Fruit fly (Drosophila melanogaster) whole organism, embryonic: ENCODE results near the gene Lcp65Aa.
A peak's percentile ranks its signal among the peaks of the same experiment; 100 is the strongest.

Experiments used
- Aef1 ChIP-seq: fragments of 200-800 bp; sonication (Bioruptor generic); IDR thresholded peaks from 3 replicates; pipeline ENCODE4 v1.3.6; 2022; ENCODE audit warnings: missing biosample characterization, missing genetic modification characterization
- B-H2 ChIP-seq: fragments of 200-800 bp; sonication (Bioruptor generic); optimal IDR thresholded peaks from 2 replicates; lab custom pipeline; 2018; ENCODE audit warnings: missing biosample characterization, mild to moderate bottlenecking, missing genetic modification characterization
- Bgb ChIP-seq: fragments of 200-800 bp; sonication (Bioruptor generic); IDR thresholded peaks from 2 replicates; pipeline ENCODE4 v1.3.6; 2022; ENCODE audit warnings: missing biosample characterization, missing genetic modification characterization; ENCODE audit not compliant: partially characterized antibody
- C15 ChIP-seq: fragments of 200-800 bp; sonication (Bioruptor generic); IDR thresholded peaks from 3 replicates; pipeline ENCODE4 v1.3.6; 2022; ENCODE audit warnings: missing biosample characterization, missing genetic modification characterization
- CG11695 ChIP-seq: fragments of 200-800 bp; sonication (Bioruptor generic); IDR thresholded peaks from 3 replicates; pipeline ENCODE4 v1.3.6; 2022; ENCODE audit warnings: missing biosample characterization, missing genetic modification characterization
- CG12219 ChIP-seq: fragments of 200-800 bp; sonication (Bioruptor generic); optimal IDR thresholded peaks from 3 replicates; lab custom pipeline; 2018; ENCODE audit warnings: missing biosample characterization, mild to moderate bottlenecking, missing genetic modification characterization
- CG13624 ChIP-seq: fragments of 200-800 bp; sonication (Bioruptor generic); optimal IDR thresholded peaks from 2 replicates; lab custom pipeline; 2016; ENCODE audit warnings: missing biosample characterization, missing genetic modification characterization
- CG14014 ChIP-seq: fragments of 200-800 bp; sonication (Bioruptor generic); IDR thresholded peaks from 2 replicates; pipeline ENCODE4 v1.3.6; 2022; ENCODE audit warnings: missing biosample characterization, missing genetic modification characterization
- CG14965 ChIP-seq: fragments of 200-800 bp; sonication (Bioruptor generic); optimal IDR thresholded peaks from 2 replicates; lab custom pipeline; 2016; ENCODE audit warnings: missing biosample characterization, missing genetic modification characterization, borderline replicate concordance
- CG15073 ChIP-seq: fragments of 200-800 bp; sonication (Bioruptor generic); optimal IDR thresholded peaks from 2 replicates; lab custom pipeline; 2016; ENCODE audit warnings: missing biosample characterization, missing genetic modification characterization
- CG15479 ChIP-seq: fragments of 200-800 bp; sonication (Bioruptor generic); optimal IDR thresholded peaks from 3 replicates; lab custom pipeline; 2019; ENCODE audit warnings: missing biosample characterization, mild to moderate bottlenecking, missing genetic modification characterization, moderate library complexity
- CG16815 ChIP-seq: fragments of 200-800 bp; sonication (Bioruptor generic); optimal IDR thresholded peaks from 3 replicates; lab custom pipeline; 2017; ENCODE audit warnings: missing biosample characterization, mild to moderate bottlenecking, missing genetic modification characterization
- CG16863 ChIP-seq: fragments of 200-800 bp; sonication (Bioruptor generic); optimal IDR thresholded peaks from 3 replicates; lab custom pipeline; 2016; ENCODE audit warnings: missing biosample characterization, missing genetic modification characterization
- CG17186 ChIP-seq: fragments of 200-800 bp; sonication (Bioruptor generic); optimal IDR thresholded peaks from 3 replicates; lab custom pipeline; 2017; ENCODE audit warnings: missing biosample characterization, missing genetic modification reagents, missing genetic modification characterization
- CG2116 ChIP-seq: fragments of 200-800 bp; sonication (Bioruptor generic); optimal IDR thresholded peaks from 3 replicates; lab custom pipeline; 2018; ENCODE audit warnings: missing biosample characterization, mild to moderate bottlenecking, missing genetic modification characterization
- CG3995 ChIP-seq: fragments of 200-800 bp; sonication (Bioruptor generic); optimal IDR thresholded peaks from 3 replicates; lab custom pipeline; 2016; ENCODE audit warnings: missing biosample characterization, missing genetic modification characterization
- CG7963 ChIP-seq: fragments of 200-800 bp; sonication (Bioruptor generic); IDR thresholded peaks from 3 replicates; pipeline ENCODE4 v1.3.6; 2022; ENCODE audit warnings: missing biosample characterization, missing genetic modification characterization; ENCODE audit not compliant: partially characterized antibody
- CG9797 ChIP-seq: fragments of 200-800 bp; sonication (Bioruptor generic); optimal IDR thresholded peaks from 3 replicates; lab custom pipeline; 2018; ENCODE audit warnings: missing biosample characterization, mild to moderate bottlenecking, missing genetic modification characterization
- Doc2 ChIP-seq: fragments of 200-800 bp; sonication (Bioruptor generic); IDR thresholded peaks from 2 replicates; pipeline ENCODE4 v1.3.6; 2022; ENCODE audit warnings: missing biosample characterization, missing genetic modification characterization
- Drgx ChIP-seq: fragments of 200-800 bp; sonication (Bioruptor generic); IDR thresholded peaks from 2 replicates; pipeline ENCODE4 v1.3.6; 2022; ENCODE audit warnings: missing biosample characterization, missing genetic modification characterization
- Eip74EF ChIP-seq, 2 experiments: fragments of 200-800 bp in 1 of 2; fragments of >200 bp in 1 of 2; sonication (Bioruptor generic) in 1 of 2; optimal IDR thresholded peaks; 2 replicates each; lab custom pipeline; 2017 to 2019; ENCODE audit warnings: missing biosample characterization in 2 of 2, missing genetic modification characterization in 2 of 2, mild to moderate bottlenecking in 1 of 2, moderate library complexity in 1 of 2
- HmgZ ChIP-seq: fragments of 200-800 bp; sonication (Bioruptor generic); optimal IDR thresholded peaks from 2 replicates; lab custom pipeline; 2018; ENCODE audit warnings: missing biosample characterization, mild to moderate bottlenecking, missing genetic modification characterization
- Hmx ChIP-seq: fragments of 200-800 bp; sonication (Bioruptor generic); optimal IDR thresholded peaks from 2 replicates; lab custom pipeline; 2016; ENCODE audit warnings: missing biosample characterization, missing genetic modification characterization
- MTF-1 ChIP-seq: fragments of 200-800 bp; sonication (Bioruptor generic); optimal IDR thresholded peaks from 2 replicates; lab custom pipeline; 2018; ENCODE audit warnings: missing biosample characterization, mild to moderate bottlenecking, missing genetic modification characterization, borderline replicate concordance
- Mad ChIP-seq: fragments of 200-800 bp; sonication (Bioruptor generic); optimal IDR thresholded peaks from 2 replicates; lab custom pipeline; 2016; ENCODE audit warnings: missing biosample characterization, missing genetic modification characterization
- Med ChIP-seq: fragments of 200-800 bp; sonication (Bioruptor generic); peaks from one replicate; lab custom pipeline; 2016; ENCODE audit warnings: missing biosample characterization, missing genetic modification characterization, mild to moderate bottlenecking, inconsistent platforms, moderate library complexity
- Sin3A ChIP-seq: fragments of >200 bp; optimal IDR thresholded peaks from 2 replicates; lab custom pipeline; 2018
- Sox100B ChIP-seq: fragments of 200-800 bp; sonication (Bioruptor generic); optimal IDR thresholded peaks from 3 replicates; lab custom pipeline; 2018; ENCODE audit warnings: missing biosample characterization, mild to moderate bottlenecking, missing genetic modification characterization
- Sry-β ChIP-seq: fragments of 200-800 bp; sonication (Bioruptor generic); optimal IDR thresholded peaks from 2 replicates; lab custom pipeline; 2018; ENCODE audit warnings: missing biosample characterization, mild to moderate bottlenecking, missing genetic modification characterization, moderate library complexity
- Vsx1 ChIP-seq: fragments of 200-800 bp; sonication (Bioruptor generic); optimal IDR thresholded peaks from 2 replicates; lab custom pipeline; 2017; ENCODE audit warnings: missing biosample characterization, mild to moderate bottlenecking, missing genetic modification characterization, missing genetic modification reagents
- caup ChIP-seq: fragments of 200-800 bp; sonication (Bioruptor generic); optimal IDR thresholded peaks from 3 replicates; lab custom pipeline; 2017; ENCODE audit warnings: missing biosample characterization, mild to moderate bottlenecking, missing genetic modification characterization, moderate library complexity; ENCODE audit not compliant: severe bottlenecking
- crp ChIP-seq, 2 experiments: fragments of 200-800 bp; sonication (Bioruptor generic); optimal IDR thresholded peaks; 2 replicates in 1 of 2; 3 replicates in 1 of 2; lab custom pipeline; 2017; ENCODE audit warnings: missing biosample characterization in 2 of 2, missing genetic modification characterization in 2 of 2, mild to moderate bottlenecking in 1 of 2, moderate library complexity in 1 of 2
- danr ChIP-seq: fragments of 200-800 bp; sonication (Bioruptor generic); IDR thresholded peaks from 2 replicates; pipeline ENCODE4 v1.3.6; 2022; ENCODE audit warnings: missing biosample characterization, missing genetic modification characterization
- fd96Cb ChIP-seq: fragments of 200-800 bp; sonication (Bioruptor generic); optimal IDR thresholded peaks from 2 replicates; lab custom pipeline; 2018; ENCODE audit warnings: missing biosample characterization, mild to moderate bottlenecking, missing genetic modification characterization, moderate library complexity
- kay ChIP-seq: fragments of 200-800 bp; sonication (Bioruptor generic); optimal IDR thresholded peaks from 2 replicates; lab custom pipeline; 2016; ENCODE audit warnings: missing biosample characterization, missing genetic modification characterization
- lov ChIP-seq, 2 experiments: fragments of 200-800 bp in 1 of 2; fragments of >200 bp in 1 of 2; sonication (Bioruptor generic) in 1 of 2; IDR thresholded peaks in 1 of 2; optimal IDR thresholded peaks in 1 of 2; 2 replicates in 1 of 2; 3 replicates in 1 of 2; pipeline versions ENCODE4 v1.3.6 to Lab custom; 2017 to 2022; ENCODE audit warnings: missing biosample characterization in 1 of 2, missing genetic modification characterization in 1 of 2
- maf-S ChIP-seq: fragments of 200-800 bp; sonication (Bioruptor generic); optimal IDR thresholded peaks from 2 replicates; lab custom pipeline; 2016; ENCODE audit warnings: missing biosample characterization, missing genetic modification characterization
- mld ChIP-seq: fragments of 200-800 bp; sonication (Bioruptor generic); IDR thresholded peaks from 3 replicates; pipeline ENCODE4 v1.3.6; 2022; ENCODE audit warnings: missing biosample characterization, missing genetic modification characterization; ENCODE audit not compliant: partially characterized antibody
- p53 ChIP-seq: fragments of 200-800 bp; sonication (Bioruptor generic); optimal IDR thresholded peaks from 2 replicates; lab custom pipeline; 2016; ENCODE audit warnings: missing biosample characterization, missing genetic modification characterization
- ranshi ChIP-seq: fragments of 200-800 bp; sonication (Bioruptor generic); IDR thresholded peaks from 2 replicates; pipeline ENCODE4 v1.3.6; 2022; ENCODE audit warnings: missing biosample characterization, missing genetic modification characterization
- stc ChIP-seq: fragments of 200-800 bp; sonication (Bioruptor generic); IDR thresholded peaks from 2 replicates; pipeline ENCODE4 v1.3.6; 2022; ENCODE audit warnings: missing biosample characterization, missing genetic modification characterization
- sug ChIP-seq: fragments of 200-800 bp; optimal IDR thresholded peaks from 2 replicates; lab custom pipeline; 2019; ENCODE audit warnings: missing biosample characterization, mild to moderate bottlenecking, missing genetic modification characterization, moderate library complexity
- tap ChIP-seq: fragments of 200-800 bp; optimal IDR thresholded peaks from 3 replicates; lab custom pipeline; 2019; ENCODE audit warnings: missing biosample characterization, mild to moderate bottlenecking, missing genetic modification characterization, moderate library complexity
- zen ChIP-seq: fragments of 200-800 bp; sonication (Bioruptor generic); optimal IDR thresholded peaks from 3 replicates; lab custom pipeline; 2018; ENCODE audit warnings: missing biosample characterization, mild to moderate bottlenecking, missing genetic modification characterization, moderate library complexity

Lcp65Aa gene

DNA sequence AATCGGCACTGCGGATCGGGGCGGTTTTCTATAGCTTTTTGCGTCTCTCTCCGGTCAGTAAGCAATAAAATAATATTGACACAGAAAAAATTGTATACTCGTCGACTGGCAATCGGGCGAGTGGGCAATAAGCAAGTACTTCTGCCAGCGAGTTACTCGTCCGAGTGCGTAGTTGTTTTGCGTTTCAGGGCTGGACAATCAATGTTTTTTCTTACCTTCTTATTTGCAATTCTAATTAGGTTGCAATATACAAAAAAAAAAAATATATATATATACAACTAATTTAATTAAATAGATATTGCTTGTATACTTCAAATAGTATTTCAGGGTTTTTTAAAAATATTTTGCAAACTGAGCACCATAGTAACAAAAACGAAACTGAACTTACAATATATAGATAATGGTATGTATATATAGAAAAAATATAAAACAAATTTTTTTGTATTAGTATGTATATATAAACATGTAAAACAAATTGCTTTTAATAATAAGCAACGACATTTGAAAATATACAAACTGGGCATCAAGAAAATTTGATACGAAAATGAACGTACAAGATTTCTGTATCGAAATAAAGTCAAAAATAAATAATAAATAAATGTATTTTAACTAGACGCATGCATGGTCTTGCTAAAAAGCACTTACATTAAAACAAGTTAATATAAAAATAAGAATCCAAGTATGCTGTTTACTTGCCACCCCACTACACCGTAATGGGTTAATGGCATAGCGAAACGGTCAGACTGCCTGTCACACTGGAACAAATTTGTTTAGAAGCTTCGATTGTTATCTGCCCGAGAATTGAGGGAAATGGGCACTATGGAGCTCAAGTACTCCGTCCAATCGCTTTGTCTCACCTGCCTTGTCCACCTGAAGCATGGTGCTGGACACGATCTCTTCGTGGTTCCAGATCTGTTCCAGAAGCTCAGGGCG lies 38.2 kb downstream of the Lcp65Aa start, which contains the start of the genes D19A and CG7386 (continued):
- TF ChIP-seq CG16815 (GFP tag; lab: Kevin White, UChicago), result peak; percentile 12
- TF ChIP-seq Sin3A (lab: Kevin White, UChicago), result no peak
- no peak for TF ChIP-seq Eip74EF (GFP tag; optimal IDR thresholded peaks at IDR 0.05; lab: Kevin White, UChicago)
- peak; percentile 8 for TF ChIP-seq MTF-1 (GFP tag; lab: Kevin White, UChicago)
- no peak for TF ChIP-seq CG3995 (GFP tag; lab: Kevin White, UChicago)
- no peak for TF ChIP-seq crp (GFP tag; optimal IDR thresholded peaks at IDR 0.05; lab: Kevin White, UChicago)
- no peak for TF ChIP-seq CG7963
- TF ChIP-seq Aef1 (GFP tag; lab: Robert Waterston, UW), result peak; percentile 45
- TF ChIP-seq sug (tag; lab: Kevin White, UChicago), result peak; percentile 25
- TF ChIP-seq Doc2, result no peak
- peak; percentile 3 for TF ChIP-seq zen (tag; lab: Kevin White, UChicago)
- TF ChIP-seq HmgZ, result peak; percentile 46

DNA sequence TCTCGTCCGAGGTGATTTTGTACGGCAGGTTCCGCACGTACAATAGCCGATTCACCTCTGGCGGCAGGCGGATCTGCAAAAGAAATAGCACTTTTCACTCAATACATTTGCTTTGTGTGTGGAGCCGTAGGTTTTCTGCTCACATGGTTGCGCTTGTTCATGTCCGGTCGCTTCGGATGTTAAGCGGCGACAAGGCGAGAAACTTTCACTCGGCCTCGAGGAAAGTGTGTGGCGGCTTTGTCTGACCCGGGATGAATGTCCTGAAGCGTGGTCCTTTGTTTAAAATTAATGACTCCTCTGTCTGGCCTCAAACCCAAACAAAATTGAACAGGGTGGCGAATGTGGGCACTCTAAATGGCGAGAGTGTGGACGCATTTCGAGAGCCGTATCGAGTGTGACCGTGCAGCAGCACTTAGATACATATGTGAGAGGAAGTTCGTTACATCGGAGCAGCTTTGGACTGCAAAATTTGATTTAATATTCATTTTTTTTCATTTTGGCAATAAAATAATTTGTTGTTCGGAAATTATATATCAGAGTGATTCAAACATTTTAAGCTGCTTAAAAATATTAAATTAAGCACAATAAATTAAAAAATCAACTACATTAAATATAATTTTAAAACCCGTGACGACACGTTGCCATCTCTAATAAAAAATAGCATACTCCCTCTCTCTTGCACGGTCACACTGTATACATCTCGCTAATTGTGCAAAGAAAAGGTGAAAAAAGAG lies 41.9 kb downstream of the Lcp65Aa start, which contains the start of the genes Sf3b6 and Tnpo:
TSS of gene Sf3b6 (minus strand) at position 358 of the 734 bp plus-strand sequence.
TSS of gene Tnpo (plus strand) at position 659 of the 734 bp plus-strand sequence.
- TF ChIP-seq CG15479 (GFP tag; lab: Kevin White, UChicago) (peak; percentile 74), ranshi (GFP tag; lab: Robert Waterston, UW) (peak; percentile 89; the same call in 1 of the 2 replicates), CG13624 (GFP tag; lab: Kevin White, UChicago) (peak; percentile 51), Bgb (GFP tag; lab: Robert Waterston, UW) (peak; percentile 56; the same call in 1 of the 2 replicates), CG14014 (GFP tag; lab: Robert Waterston, UW) (peak; percentile 75), Hmx (GFP tag; lab: Kevin White, UChicago) (peak; percentile 68), C15 (GFP tag; lab: Robert Waterston, UW) (peak; percentile 13; the same call in 1 of the 3 replicates), CG16863 (GFP tag; lab: Kevin White, UChicago) (peak; percentile 62), CG9797 (GFP tag; lab: Kevin White, UChicago) (peak; percentile 99), caup (GFP tag; lab: Kevin White, UChicago) (peak; percentile 73), Mad (peak; percentile 75), maf-S (peak; percentile 46), Med (GFP tag; lab: Kevin White, UChicago) (peak; percentile 84), CG17186 (peak; percentile 62), p53 (GFP tag; lab: Kevin White, UChicago) (peak; percentile 35), Vsx1 (no peak), CG14965 (GFP tag; lab: Kevin White, UChicago) (no peak), lov (optimal IDR thresholded peaks at IDR 0.05; lab: Kevin White, UChicago) (no peak), lov (GFP tag; IDR thresholded peaks at IDR 0.05; lab: Robert Waterston, UW) (peak; percentile 56; the same call in 1 of the 3 replicates), B-H2 (peak; percentile 63), Sry-β (GFP tag; lab: Kevin White, UChicago) (peak; percentile 70), Drgx (GFP tag; lab: Robert Waterston, UW) (peak; percentile 61), kay (GFP tag; lab: Kevin White, UChicago) (peak; percentile 67), fd96Cb (tag; lab: Kevin White, UChicago) (peak; percentile 72), CG11695 (GFP tag; lab: Robert Waterston, UW) (peak; percentile 68), tap (tag; lab: Kevin White, UChicago) (no peak), mld (0 out of 3 replicates have a peak, but pooled peaks have one; percentile 12), stc (peak; percentile 60; the same call in 1 of the 2 replicates), CG15073 (peak; percentile 39), danr (GFP tag; lab: Robert Waterston, UW) (peak; percentile 71; the same call in 1 of the 2 replicates), Sox100B (GFP tag; lab: Kevin White, UChicago) (no peak), CG2116 (GFP tag; lab: Kevin White, UChicago) (peak; percentile 69), CG12219 (GFP tag; lab: Kevin White, UChicago) (no peak)
